Worm (Caenorhabditis elegans): ENCODE measurements around the gene C10E2.5.

C10E2.5 gene

ce11 chrX:16795978-16796377 is 41.6 kb upstream of the C10E2.5 start, which contains the start of gene aak-2:
Gene aak-2 (plus strand): TSS chrX:16796087.
- no peak for TF ChIP-seq pbrm-1 (GFP tag; IDR thresholded peaks at IDR 0.05)
- TF ChIP-seq B0261.1 (tag; optimal IDR thresholded peaks at IDR 0.05): no peak
- no peak for TF ChIP-seq cebp-1 (GFP tag; IDR thresholded peaks at IDR 0.05)
- no peak for TF ChIP-seq cebp-1 (tag; optimal IDR thresholded peaks at IDR 0.05)
- no peak for TF ChIP-seq lin-54 (GFP tag; optimal IDR thresholded peaks at IDR 0.05)
- no peak for TF ChIP-seq F52B5.7 (tag; optimal IDR thresholded peaks at IDR 0.05)
- no peak for TF ChIP-seq let-607 (tag; optimal IDR thresholded peaks at IDR 0.05)
- no peak for TF ChIP-seq T07F8.4 (tag; optimal IDR thresholded peaks at IDR 0.05)

- TF ChIP-seq hmg-1.2 (GFP tag; IDR thresholded peaks at IDR 0.05) (peak; percentile 46; the same call in 1 of the 2 replicates), attf-5 (GFP tag; optimal IDR thresholded peaks at IDR 0.05) (peak; percentile 11), Y53F4B.3 (GFP tag; IDR thresholded peaks at IDR 0.05) (no peak), lin-40 (tag; optimal IDR thresholded peaks at IDR 0.05) (peak; percentile 25), F52B5.7 (tag; optimal IDR thresholded peaks at IDR 0.05) (no peak), athp-1 (tag; optimal IDR thresholded peaks at IDR 0.05) (no peak), lir-1 (GFP tag; conservative IDR thresholded peaks at IDR 0.05) (0 out of 2 replicates have a peak, but pooled peaks have one; percentile 40), cebp-1 (GFP tag; IDR thresholded peaks at IDR 0.05) (no peak), cebp-1 (tag; optimal IDR thresholded peaks at IDR 0.05) (peak; percentile 60), aptf-2 (GFP tag; conservative IDR thresholded peaks at IDR 0.05) (no peak), madf-8 (GFP tag; conservative IDR thresholded peaks at IDR 0.05) (no peak), pha-4 (tag; optimal IDR thresholded peaks at IDR 0.05) (peak; percentile 21), Y67H2A.10 (GFP tag; conservative IDR thresholded peaks at IDR 0.05) (no peak), ztf-22 (GFP tag; optimal IDR thresholded peaks at IDR 0.05) (no peak), zfh-2 (GFP tag; conservative IDR thresholded peaks at IDR 0.05) (peak; percentile 36; the same call in 1 of the 2 replicates), ztf-18 (tag; optimal IDR thresholded peaks at IDR 0.05) (no peak), ztf-6 (GFP tag; IDR thresholded peaks at IDR 0.05) (no peak)
These were observed 39.1 kb upstream of the C10E2.5 start for ce11 chrX:16793470-16793869.

- TF ChIP-seq zfh-2 (GFP tag; conservative IDR thresholded peaks at IDR 0.05): peak; percentile 64
- TF ChIP-seq madf-10 (tag; optimal IDR thresholded peaks at IDR 0.05): no peak
- TF ChIP-seq pbrm-1 (GFP tag; IDR thresholded peaks at IDR 0.05): no peak
These were observed 38.4 kb upstream of the C10E2.5 start, which contains the start of gene got-1.2 for ce11 chrX:16792700-16793176. Gene got-1.2 (minus strand): TSS chrX:16793126.

ce11 chrX:16787152-16787551 is 32.8 kb upstream of the C10E2.5 start:
- TF ChIP-seq egrh-3 (GFP tag; IDR thresholded peaks at IDR 0.05): no peak
- TF ChIP-seq C06A6.2 (GFP tag; conservative IDR thresholded peaks at IDR 0.05): no peak
- no peak for TF ChIP-seq tbx-9 (tag; optimal IDR thresholded peaks at IDR 0.05; ENCODE audit: borderline replicate concordance)
- no peak for TF ChIP-seq tbp1 (GFP tag; optimal IDR thresholded peaks at IDR 0.05)
- no peak for TF ChIP-seq ceh-58 (GFP tag; IDR thresholded peaks at IDR 0.05)
- TF ChIP-seq madf-10 (tag; optimal IDR thresholded peaks at IDR 0.05): no peak
- no peak for TF ChIP-seq D2030.7 (GFP tag; IDR thresholded peaks at IDR 0.05)
- TF ChIP-seq Y53G8AR.9 (GFP tag; conservative IDR thresholded peaks at IDR 0.05): no peak
- TF ChIP-seq F49E8.2 (tag; optimal IDR thresholded peaks at IDR 0.05; ENCODE audit: insufficient read depth): no peak
- TF ChIP-seq nhr-120 (GFP tag; IDR thresholded peaks at IDR 0.05): no peak
- no peak for TF ChIP-seq Y95B8A.8 (GFP tag; IDR thresholded peaks at IDR 0.05)
- no peak for TF ChIP-seq T07F8.4 (tag; optimal IDR thresholded peaks at IDR 0.05)
- no peak for TF ChIP-seq dpl-1 (GFP tag; optimal IDR thresholded peaks at IDR 0.05)
- TF ChIP-seq ztf-22 (GFP tag; optimal IDR thresholded peaks at IDR 0.05): no peak
- no peak for TF ChIP-seq lin-35 (GFP tag; optimal IDR thresholded peaks at IDR 0.05)
